Worm (Caenorhabditis elegans) whole organism, late embryonic: Measurements from ENCODE around the gene Y32F6A.4.

Source experiments
- ama-1 ChIP-seq: fragments of 150-350 bp; optimal IDR thresholded peaks from 2 replicates; lab custom pipeline; 2014
- ceh-6 ChIP-seq: fragments of 200-800 bp; sonication (Bioruptor generic); optimal IDR thresholded peaks from 2 replicates; lab custom pipeline; 2018; ENCODE audit warnings: mild to moderate bottlenecking, missing genetic modification characterization, missing compliant biosample characterization
- ceh-9 ChIP-seq: sonication (generic microtip); optimal IDR thresholded peaks from 2 replicates; lab custom pipeline; 2016; ENCODE audit warnings: mild to moderate bottlenecking, missing genetic modification characterization, inconsistent platforms, missing compliant biosample characterization
- elt-2 ChIP-seq: sonication (generic microtip); optimal IDR thresholded peaks from 2 replicates; lab custom pipeline; 2016; ENCODE audit warnings: missing genetic modification reagents, missing genetic modification characterization, missing compliant biosample characterization
- hlh-13 ChIP-seq: fragments of 200-800 bp; sonication (Bioruptor generic); optimal IDR thresholded peaks from 2 replicates; lab custom pipeline; 2018; ENCODE audit warnings: mild to moderate bottlenecking, missing genetic modification characterization, missing compliant biosample characterization
- nhr-232 ChIP-seq: sonication (generic microtip); optimal IDR thresholded peaks from 2 replicates; lab custom pipeline; 2016; ENCODE audit warnings: missing genetic modification characterization, missing compliant biosample characterization
- odd-2 ChIP-seq: sonication (generic microtip); optimal IDR thresholded peaks from 2 replicates; lab custom pipeline; 2017; ENCODE audit warnings: antibody characterized with exemption, mild to moderate bottlenecking, missing genetic modification characterization, missing compliant biosample characterization
- tbx-2 ChIP-seq: sonication (generic microtip); optimal IDR thresholded peaks from 2 replicates; lab custom pipeline; 2016; ENCODE audit warnings: missing genetic modification characterization, missing compliant biosample characterization

DNA sequence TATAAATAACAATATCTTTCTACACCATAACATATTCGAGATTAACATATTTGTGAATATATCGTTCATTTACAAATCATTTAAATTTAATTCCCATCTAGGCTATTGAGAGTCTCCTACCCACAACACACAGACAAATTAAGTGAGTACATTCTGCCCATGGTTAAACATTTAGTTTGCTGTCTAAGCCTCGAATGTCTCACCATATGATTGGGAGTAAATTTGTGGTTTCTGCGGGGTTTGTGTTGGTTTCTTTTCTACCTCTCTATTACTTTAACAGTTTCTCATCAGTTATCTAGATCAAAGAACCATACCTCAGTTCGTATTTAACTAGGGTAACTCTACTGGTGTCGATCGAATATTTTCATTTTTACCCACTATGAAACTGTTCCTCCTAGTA lies 35.4 kb downstream of the Y32F6A.4 start, which contains the start of gene ugt-2:
- TF ChIP-seq elt-2 (tag; lab: Kevin White, UChicago) (no peak), ama-1 (lab: Kevin White, UChicago) (no peak), ceh-6 (GFP tag; lab: Kevin White, UChicago) (no peak), hlh-13 (GFP tag; lab: Kevin White, UChicago) (no peak), odd-2 (no peak), ceh-9 (tag; lab: Kevin White, UChicago) (no peak), nhr-232 (tag; lab: Kevin White, UChicago) (no peak), tbx-2 (tag; lab: Kevin White, UChicago) (no peak)
